Fruit fly (Drosophila melanogaster) whole organism, embryonic: Measurements from ENCODE around the gene CG13392.
A peak's percentile ranks its signal among the peaks of the same experiment; 100 is the strongest.

Experiments used
- Asciz ChIP-seq: fragments of 200-800 bp; sonication (Bioruptor generic); optimal IDR thresholded peaks from 2 replicates; lab custom pipeline; 2017; ENCODE audit warnings: missing biosample characterization, mild to moderate bottlenecking, missing genetic modification characterization, missing genetic modification reagents
- Atf3 ChIP-seq: fragments of 200-800 bp; sonication (Bioruptor generic); optimal IDR thresholded peaks from 3 replicates; lab custom pipeline; 2016; ENCODE audit warnings: missing biosample characterization, missing genetic modification characterization
- B-H2 ChIP-seq: fragments of 200-800 bp; sonication (Bioruptor generic); optimal IDR thresholded peaks from 2 replicates; lab custom pipeline; 2018; ENCODE audit warnings: missing biosample characterization, mild to moderate bottlenecking, missing genetic modification characterization
- CG10267 ChIP-seq: fragments of 200-800 bp; sonication (Bioruptor generic); optimal IDR thresholded peaks from 2 replicates; lab custom pipeline; 2018; ENCODE audit warnings: missing biosample characterization, mild to moderate bottlenecking, missing genetic modification characterization, moderate library complexity
- CG11085 ChIP-seq: fragments of 200-800 bp; sonication (Bioruptor generic); IDR thresholded peaks from 2 replicates; pipeline ENCODE4 v1.3.6; 2022; ENCODE audit warnings: missing biosample characterization, missing genetic modification characterization
- CG11723 ChIP-seq: fragments of 200-800 bp; sonication (Bioruptor generic); optimal IDR thresholded peaks from 2 replicates; lab custom pipeline; 2017; ENCODE audit warnings: missing biosample characterization, mild to moderate bottlenecking, missing genetic modification characterization
- CG12155 ChIP-seq: fragments of 200-800 bp; sonication (Bioruptor generic); optimal IDR thresholded peaks from 3 replicates; lab custom pipeline; 2016; ENCODE audit warnings: missing biosample characterization, missing genetic modification characterization
- CG13287 ChIP-seq: fragments of 200-800 bp; sonication (Bioruptor generic); IDR thresholded peaks from 2 replicates; pipeline ENCODE4 v1.3.6; 2022; ENCODE audit warnings: missing biosample characterization, missing genetic modification characterization; ENCODE audit not compliant: partially characterized antibody
- CG16779 ChIP-seq: fragments of 200-800 bp; sonication (Bioruptor generic); IDR thresholded peaks from 2 replicates; pipeline ENCODE4 v1.3.6; 2022; ENCODE audit warnings: missing biosample characterization, missing genetic modification characterization
- CG16863 ChIP-seq: fragments of 200-800 bp; sonication (Bioruptor generic); optimal IDR thresholded peaks from 3 replicates; lab custom pipeline; 2016; ENCODE audit warnings: missing biosample characterization, missing genetic modification characterization
- CG17328 ChIP-seq: fragments of 200-800 bp; sonication (Bioruptor generic); IDR thresholded peaks from 2 replicates; pipeline ENCODE4 v1.3.6; 2022; ENCODE audit warnings: missing biosample characterization, missing genetic modification characterization
- CG17361 ChIP-seq: fragments of 200-800 bp; sonication (Bioruptor generic); IDR thresholded peaks from 3 replicates; pipeline ENCODE4 v1.3.6; 2022; ENCODE audit warnings: missing biosample characterization, missing genetic modification characterization
- CG3065 ChIP-seq: fragments of 200-800 bp; sonication (Bioruptor generic); optimal IDR thresholded peaks from 2 replicates; lab custom pipeline; 2016; ENCODE audit warnings: missing biosample characterization, missing genetic modification characterization
- CG3995 ChIP-seq: fragments of 200-800 bp; sonication (Bioruptor generic); optimal IDR thresholded peaks from 3 replicates; lab custom pipeline; 2016; ENCODE audit warnings: missing biosample characterization, missing genetic modification characterization
- CG4328 ChIP-seq: fragments of 200-800 bp; sonication (Bioruptor generic); optimal IDR thresholded peaks from 3 replicates; lab custom pipeline; 2017; ENCODE audit warnings: missing biosample characterization, missing genetic modification reagents, missing genetic modification characterization
- CG4424 ChIP-seq: fragments of 200-800 bp; sonication (Bioruptor generic); optimal IDR thresholded peaks from 3 replicates; lab custom pipeline; 2016; ENCODE audit warnings: missing biosample characterization, missing genetic modification characterization
- CG4707 ChIP-seq: fragments of 200-800 bp; sonication (Bioruptor generic); optimal IDR thresholded peaks from 2 replicates; lab custom pipeline; 2018; ENCODE audit warnings: missing biosample characterization, mild to moderate bottlenecking, missing genetic modification characterization, moderate library complexity
- CG4820 ChIP-seq: fragments of 200-800 bp; sonication (Bioruptor generic); optimal IDR thresholded peaks from 3 replicates; lab custom pipeline; 2016; ENCODE audit warnings: missing biosample characterization, missing genetic modification characterization
- CG7372 ChIP-seq: fragments of 200-800 bp; sonication (Bioruptor generic); IDR thresholded peaks from 2 replicates; pipeline ENCODE4 v1.3.6; 2022; ENCODE audit warnings: missing biosample characterization, missing genetic modification characterization
- CG7987 ChIP-seq: fragments of 200-800 bp; sonication (Bioruptor generic); optimal IDR thresholded peaks from 2 replicates; lab custom pipeline; 2018; ENCODE audit warnings: missing biosample characterization, mild to moderate bottlenecking, missing genetic modification characterization, moderate library complexity
- CG8281 ChIP-seq: fragments of 200-800 bp; sonication (Bioruptor generic); optimal IDR thresholded peaks from 2 replicates; lab custom pipeline; 2018; ENCODE audit warnings: missing biosample characterization, mild to moderate bottlenecking, missing genetic modification characterization, moderate library complexity
- CG9609 ChIP-seq: fragments of 200-800 bp; sonication (Bioruptor generic); optimal IDR thresholded peaks from 3 replicates; lab custom pipeline; 2016; ENCODE audit warnings: missing biosample characterization, missing genetic modification characterization
- Dll ChIP-seq: fragments of 200-800 bp; sonication (Bioruptor generic); IDR thresholded peaks from 4 replicates; pipeline ENCODE4 v1.3.6; 2022; ENCODE audit warnings: missing biosample characterization, missing genetic modification characterization; ENCODE audit not compliant: partially characterized antibody
- Dp ChIP-seq: fragments of 200-800 bp; sonication (Bioruptor generic); optimal IDR thresholded peaks from 2 replicates; lab custom pipeline; 2018; ENCODE audit warnings: missing biosample characterization, mild to moderate bottlenecking, missing genetic modification characterization, moderate library complexity
- Dref ChIP-seq: fragments of 200-800 bp; sonication (Bioruptor generic); IDR thresholded peaks from 2 replicates; pipeline ENCODE4 v1.3.6; 2022; ENCODE audit warnings: missing biosample characterization, missing genetic modification characterization
- E2f1 ChIP-seq: fragments of 200-800 bp; sonication (Bioruptor generic); IDR thresholded peaks from 2 replicates; pipeline ENCODE4 v1.3.6; 2022; ENCODE audit warnings: missing biosample characterization, missing genetic modification characterization
- Elba2 ChIP-seq: fragments of 200-800 bp; sonication (Bioruptor generic); optimal IDR thresholded peaks from 3 replicates; lab custom pipeline; 2016; ENCODE audit warnings: missing biosample characterization, missing genetic modification characterization
- Ets97D ChIP-seq: fragments of 200-800 bp; sonication (Bioruptor generic); optimal IDR thresholded peaks from 3 replicates; lab custom pipeline; 2016; ENCODE audit warnings: missing biosample characterization, missing genetic modification characterization
- Fer3 ChIP-seq: fragments of 200-800 bp; sonication (Bioruptor generic); optimal IDR thresholded peaks from 2 replicates; lab custom pipeline; 2018; ENCODE audit warnings: missing biosample characterization, mild to moderate bottlenecking, missing genetic modification characterization, moderate library complexity
- HLH4C ChIP-seq: fragments of 200-800 bp; sonication (Bioruptor generic); IDR thresholded peaks from 3 replicates; pipeline ENCODE4 v1.3.6; 2022; ENCODE audit warnings: missing biosample characterization, missing genetic modification characterization; ENCODE audit not compliant: partially characterized antibody
- HLHmδ ChIP-seq: fragments of 200-800 bp; sonication (Bioruptor generic); optimal IDR thresholded peaks from 2 replicates; lab custom pipeline; 2018; ENCODE audit warnings: missing biosample characterization, mild to moderate bottlenecking, missing genetic modification characterization, moderate library complexity
- Hmx ChIP-seq: fragments of 200-800 bp; sonication (Bioruptor generic); optimal IDR thresholded peaks from 2 replicates; lab custom pipeline; 2016; ENCODE audit warnings: missing biosample characterization, missing genetic modification characterization
- Myb ChIP-seq: fragments of 200-800 bp; sonication (Bioruptor generic); optimal IDR thresholded peaks from 2 replicates; lab custom pipeline; 2016; ENCODE audit warnings: missing biosample characterization, missing genetic modification characterization
- Oli ChIP-seq: fragments of 200-800 bp; sonication (Bioruptor generic); optimal IDR thresholded peaks from 2 replicates; lab custom pipeline; 2018; ENCODE audit warnings: missing biosample characterization, mild to moderate bottlenecking, missing genetic modification characterization, moderate library complexity
- ash1 ChIP-seq: fragments of 200-800 bp; sonication (Bioruptor generic); optimal IDR thresholded peaks from 2 replicates; lab custom pipeline; 2018; ENCODE audit warnings: missing biosample characterization, mild to moderate bottlenecking, missing genetic modification characterization
- corto ChIP-seq: fragments of 200-800 bp; sonication (Bioruptor generic); optimal IDR thresholded peaks from 2 replicates; lab custom pipeline; 2016; ENCODE audit warnings: missing biosample characterization, mild to moderate bottlenecking, missing genetic modification characterization, moderate library complexity
- crc ChIP-seq: fragments of 200-800 bp; sonication (Bioruptor generic); optimal IDR thresholded peaks from 2 replicates; lab custom pipeline; 2016; ENCODE audit warnings: missing biosample characterization, missing genetic modification characterization
- gro ChIP-seq: fragments of 200-800 bp; sonication (Bioruptor generic); optimal IDR thresholded peaks from 2 replicates; lab custom pipeline; 2016; ENCODE audit warnings: missing biosample characterization, missing genetic modification characterization
- gt ChIP-seq: fragments of 200-800 bp; sonication (Bioruptor generic); IDR thresholded peaks from 2 replicates; pipeline ENCODE4 v1.3.6; 2022; ENCODE audit warnings: missing biosample characterization, missing genetic modification characterization
- pnt ChIP-seq: fragments of 200-800 bp; sonication (Bioruptor generic); optimal IDR thresholded peaks from 3 replicates; lab custom pipeline; 2016; ENCODE audit warnings: missing biosample characterization, missing genetic modification characterization
- pum ChIP-seq: fragments of 200-800 bp; sonication (Bioruptor generic); optimal IDR thresholded peaks from 2 replicates; lab custom pipeline; 2016; ENCODE audit warnings: missing biosample characterization, missing genetic modification characterization
- pzg ChIP-seq: fragments of 200-800 bp; sonication (Bioruptor generic); optimal IDR thresholded peaks from 3 replicates; lab custom pipeline; 2018; ENCODE audit warnings: missing biosample characterization, mild to moderate bottlenecking, missing genetic modification characterization, moderate library complexity
- row ChIP-seq: fragments of 200-800 bp; sonication (Bioruptor generic); IDR thresholded peaks from 3 replicates; pipeline ENCODE4 v1.3.6; 2022; ENCODE audit warnings: missing biosample characterization, missing genetic modification characterization
- sim ChIP-seq: fragments of 200-800 bp; sonication (Bioruptor generic); IDR thresholded peaks from 2 replicates; pipeline ENCODE4 v1.3.6; 2022; ENCODE audit warnings: missing biosample characterization, missing genetic modification characterization
- tap ChIP-seq: fragments of 200-800 bp; optimal IDR thresholded peaks from 3 replicates; lab custom pipeline; 2019; ENCODE audit warnings: missing biosample characterization, mild to moderate bottlenecking, missing genetic modification characterization, moderate library complexity
- tgo ChIP-seq: fragments of 200-800 bp; sonication (Bioruptor generic); IDR thresholded peaks from 3 replicates; pipeline ENCODE4 v1.3.6; 2022; ENCODE audit warnings: missing biosample characterization, missing genetic modification characterization
- tna ChIP-seq: fragments of 200-800 bp; sonication (Bioruptor generic); IDR thresholded peaks from 2 replicates; pipeline ENCODE4 v1.3.6; 2022; ENCODE audit warnings: missing biosample characterization, missing genetic modification characterization; ENCODE audit not compliant: partially characterized antibody
- unc-4 ChIP-seq: fragments of 200-800 bp; sonication (Bioruptor generic); IDR thresholded peaks from 2 replicates; pipeline ENCODE4 v1.3.6; 2022; ENCODE audit warnings: missing biosample characterization, missing genetic modification characterization; ENCODE audit not compliant: partially characterized antibody
- vnd ChIP-seq: fragments of 200-800 bp; sonication (Bioruptor generic); IDR thresholded peaks from 3 replicates; pipeline ENCODE4 v1.3.6; 2022; ENCODE audit warnings: missing biosample characterization, missing genetic modification characterization; ENCODE audit not compliant: partially characterized antibody
- yki ChIP-seq: fragments of >200 bp; optimal IDR thresholded peaks from 3 replicates; lab custom pipeline; 2018
- zf30C ChIP-seq: fragments of 200-800 bp; sonication (Bioruptor generic); optimal IDR thresholded peaks from 3 replicates; lab custom pipeline; 2018; ENCODE audit warnings: missing biosample characterization, mild to moderate bottlenecking, missing genetic modification characterization
- zfh2 ChIP-seq: fragments of 200-800 bp; sonication (Bioruptor generic); optimal IDR thresholded peaks from 2 replicates; lab custom pipeline; 2016; ENCODE audit warnings: missing biosample characterization, missing genetic modification characterization

The CG13392 gene

dm6 chr2L:8376717-8377116, 5.9 kb downstream of the CG13392 start, which contains the start of the genes CG13390 and CG17294 (continued):
- TF ChIP-seq pzg (peak; percentile 63), crc (peak; percentile 90), CG11723 (GFP tag; lab: Kevin White, UChicago) (peak; percentile 99), pnt (GFP tag; lab: Kevin White, UChicago) (peak; percentile 93), gro (peak; percentile 97), Fer3 (tag; lab: Kevin White, UChicago) (peak; percentile 100), zf30C (GFP tag; lab: Kevin White, UChicago) (peak; percentile 54), CG12155 (GFP tag; lab: Kevin White, UChicago) (peak; percentile 99), CG11085 (GFP tag; lab: Robert Waterston, UW) (peak; percentile 100), CG17328 (GFP tag; lab: Robert Waterston, UW) (peak; percentile 100), Elba2 (GFP tag; lab: Kevin White, UChicago) (peak; percentile 82), E2f1 (GFP tag; lab: Robert Waterston, UW) (peak; percentile 100), CG16779 (peak; percentile 99), ash1 (peak; percentile 98), Dref (GFP tag; lab: Robert Waterston, UW) (peak; percentile 65), pum (GFP tag; lab: Kevin White, UChicago) (peak; percentile 92), zfh2 (GFP tag; lab: Kevin White, UChicago) (peak; percentile 95), CG3995 (GFP tag; lab: Kevin White, UChicago) (peak; percentile 90), CG4820 (GFP tag; lab: Kevin White, UChicago) (peak; percentile 98), yki (no peak), HLHmδ (GFP tag; lab: Kevin White, UChicago) (no peak), unc-4 (GFP tag; lab: Robert Waterston, UW) (peak; percentile 88), sim (GFP tag; lab: Robert Waterston, UW) (peak; percentile 99), corto (GFP tag; lab: Kevin White, UChicago) (peak; percentile 99), Oli (tag; lab: Kevin White, UChicago) (peak; percentile 100), CG4707 (GFP tag; lab: Kevin White, UChicago) (peak; percentile 96), B-H2 (GFP tag; lab: Kevin White, UChicago) (peak; percentile 99), CG17361 (peak; percentile 100), CG9609 (GFP tag; lab: Kevin White, UChicago) (peak; percentile 91), CG3065 (peak; percentile 97), CG7372 (GFP tag; lab: Robert Waterston, UW) (peak; percentile 100), CG7987 (GFP tag; lab: Kevin White, UChicago) (peak; percentile 98), tgo (GFP tag; lab: Robert Waterston, UW) (peak; percentile 100), gt (peak; percentile 99), CG16863 (GFP tag; lab: Kevin White, UChicago) (peak; percentile 92)
- TF ChIP-seq, all 482 proteins: peak for 463

dm6 chr2L:8374235-8374634, 8.4 kb downstream of the CG13392 start, which contains the start of gene Wdr82:
Wdr82 (plus strand) TSS chr2L:8374461.
- peak; percentile 7 for TF ChIP-seq Ets97D (GFP tag; lab: Kevin White, UChicago)
- no peak for TF ChIP-seq Atf3
- no peak for TF ChIP-seq tap (tag; lab: Kevin White, UChicago)
- TF ChIP-seq Myb (GFP tag; lab: Kevin White, UChicago): peak; percentile 52
- peak; percentile 84 for TF ChIP-seq HLH4C (GFP tag; lab: Robert Waterston, UW)
- peak; percentile 65 for TF ChIP-seq vnd (GFP tag; lab: Robert Waterston, UW)
- TF ChIP-seq CG13287 (GFP tag; lab: Robert Waterston, UW): peak; percentile 85
- TF ChIP-seq Oli (tag; lab: Kevin White, UChicago): no peak
- TF ChIP-seq CG4820 (GFP tag; lab: Kevin White, UChicago): no peak
- TF ChIP-seq CG8281 (tag; lab: Kevin White, UChicago): peak; percentile 63
- peak; percentile 65 for TF ChIP-seq pzg
- TF ChIP-seq Dp (GFP tag; lab: Kevin White, UChicago): peak; percentile 84
- TF ChIP-seq tna (GFP tag; lab: Robert Waterston, UW): peak; percentile 83
- peak; percentile 77 for TF ChIP-seq Dll (GFP tag; lab: Robert Waterston, UW)
- no peak for TF ChIP-seq Hmx
- TF ChIP-seq Asciz (GFP tag; lab: Kevin White, UChicago): no peak
- TF ChIP-seq row (GFP tag; lab: Robert Waterston, UW): peak; percentile 41; the same call in 1 of the 3 replicates
- TF ChIP-seq CG4328 (GFP tag; lab: Kevin White, UChicago): no peak
- TF ChIP-seq CG4424: no peak
- TF ChIP-seq CG10267 (tag; lab: Kevin White, UChicago): peak; percentile 22
